Worm (Caenorhabditis elegans) whole organism, young adult: ENCODE measurements around the gene irk-1.

Experiments
- ama-1 ChIP-seq, 3 experiments: fragments of 150-350 bp in 1 of 3; sonication (generic microtip) in 2 of 3; optimal IDR thresholded peaks; 2 replicates each; lab custom pipeline; 2014 to 2018; ENCODE audit warnings: missing biosample characterization in 2 of 3, missing genetic modification characterization in 2 of 3, missing genetic modification reagents in 2 of 3
- nhr-90 ChIP-seq: sonication (generic microtip); optimal IDR thresholded peaks from 2 replicates; lab custom pipeline; 2016; ENCODE audit warnings: missing genotype, mild to moderate bottlenecking, missing genetic modification characterization, missing compliant biosample characterization

DNA sequence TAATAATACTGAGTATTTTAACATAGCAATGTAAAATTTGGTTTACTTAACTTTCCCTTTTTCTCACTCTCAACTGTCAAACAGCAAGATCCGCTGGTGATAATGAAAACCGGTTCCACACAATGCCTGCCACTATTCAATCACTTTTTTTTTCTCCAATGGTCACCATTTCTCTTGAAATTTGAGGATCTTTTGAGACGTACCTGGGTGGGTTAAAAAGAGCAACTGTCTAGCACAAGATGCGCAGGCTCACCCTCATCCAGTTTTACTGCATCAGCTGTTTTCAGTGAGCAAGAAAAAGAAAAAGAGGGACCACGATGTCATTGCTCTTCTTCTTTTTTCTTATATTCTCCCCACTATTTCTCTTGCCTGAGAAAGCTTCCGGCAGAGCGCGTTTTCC is 30.3 kb upstream of the irk-1 start:
- TF ChIP-seq nhr-90 (tag; lab: Kevin White, UChicago) (no peak), ama-1 (optimal IDR thresholded peaks at IDR 0.05; lab: Kevin White, UChicago) (no peak), ama-1 (GFP tag; optimal IDR thresholded peaks at IDR 0.05; lab: Kevin White, UChicago) (no peak)
